Worm (Caenorhabditis elegans) whole organism, mixed stage, embryonic: ENCODE results near the gene W06B4.1.

Experiments
- M03D4.4 ChIP-seq: sonication (generic microtip); optimal IDR thresholded peaks from 2 replicates; lab custom pipeline; 2017; ENCODE audit warnings: mild to moderate bottlenecking, missing genetic modification characterization, missing compliant biosample characterization
- blmp-1 ChIP-seq: fragments of 150-350 bp; optimal IDR thresholded peaks from 2 replicates; lab custom pipeline; 2014; ENCODE audit warnings: missing biosample characterization, missing genetic modification characterization
- ces-1 ChIP-seq: fragments of 150-350 bp; optimal IDR thresholded peaks from 2 replicates; lab custom pipeline; 2014; ENCODE audit warnings: missing biosample characterization, missing genetic modification reagents, missing genetic modification characterization
- elt-3 ChIP-seq: fragments of 150-350 bp; optimal IDR thresholded peaks from 2 replicates; lab custom pipeline; 2014; ENCODE audit warnings: missing biosample characterization, missing genetic modification characterization
- lsy-2 ChIP-seq: fragments of 150-350 bp; optimal IDR thresholded peaks from 2 replicates; lab custom pipeline; 2014; ENCODE audit warnings: missing biosample characterization, missing genetic modification characterization
- mep-1 ChIP-seq: fragments of 150-350 bp; optimal IDR thresholded peaks from 2 replicates; lab custom pipeline; 2017; ENCODE audit warnings: missing biosample characterization, missing genetic modification reagents, missing genetic modification characterization, inconsistent platforms
- nhr-237 ChIP-seq: fragments of 150-350 bp; optimal IDR thresholded peaks from 2 replicates; lab custom pipeline; 2014; ENCODE audit warnings: missing biosample characterization, missing genetic modification characterization
- nhr-28 ChIP-seq: fragments of 150-350 bp; optimal IDR thresholded peaks from 2 replicates; lab custom pipeline; 2014; ENCODE audit warnings: missing biosample characterization, missing genetic modification characterization
- nhr-76 ChIP-seq: sonication (generic microtip); optimal IDR thresholded peaks from 2 replicates; lab custom pipeline; 2017; ENCODE audit warnings: missing biosample characterization, missing genetic modification characterization
- ztf-11 ChIP-seq: fragments of 150-350 bp; optimal IDR thresholded peaks from 2 replicates; lab custom pipeline; 2014; ENCODE audit warnings: missing biosample characterization, missing genetic modification characterization

- TF ChIP-seq nhr-28 (tag; lab: Kevin White, UChicago) (no peak), mep-1 (tag; lab: Kevin White, UChicago) (no peak), blmp-1 (no peak), elt-3 (tag; lab: Kevin White, UChicago) (no peak), nhr-76 (tag; lab: Kevin White, UChicago) (no peak), ces-1 (GFP tag; lab: Kevin White, UChicago) (no peak), ztf-11 (tag; lab: Kevin White, UChicago) (no peak), M03D4.4 (tag; lab: Kevin White, UChicago) (no peak), lsy-2 (tag; lab: Kevin White, UChicago) (no peak), nhr-237 (tag; lab: Kevin White, UChicago) (no peak)
These were observed 19.3 kb downstream of the W06B4.1 start, which contains the start of gene T05C1.5 for ce11 chrII:4490729-4491128.
